Fruit fly (Drosophila melanogaster) whole organism, wandering third instar larva: ENCODE results near the gene CG15408.

Experiments
- Abd-B ChIP-seq: fragments of >200 bp; optimal IDR thresholded peaks from 2 replicates; lab custom pipeline; 2017; ENCODE audit warnings: missing biosample characterization, missing genetic modification characterization
- CG32264 ChIP-seq: fragments of 200-800 bp; sonication (Bioruptor generic); optimal IDR thresholded peaks from 2 replicates; lab custom pipeline; 2016; ENCODE audit warnings: missing biosample characterization, missing genetic modification characterization
- CG9705 ChIP-seq: fragments of 200-800 bp; sonication (Bioruptor generic); optimal IDR thresholded peaks from 2 replicates; lab custom pipeline; 2018; ENCODE audit warnings: missing biosample characterization, mild to moderate bottlenecking, missing genetic modification characterization
- CrebA ChIP-seq: fragments of 200-800 bp; sonication (Bioruptor generic); optimal IDR thresholded peaks from 2 replicates; lab custom pipeline; 2016; ENCODE audit warnings: missing biosample characterization, mild to moderate bottlenecking, missing genetic modification characterization, borderline replicate concordance
- Dfd ChIP-seq: fragments of >200 bp; optimal IDR thresholded peaks from 2 replicates; lab custom pipeline; 2017; ENCODE audit warnings: missing biosample characterization, missing genetic modification characterization
- Dif ChIP-seq: fragments of 200-275, 200-300 bp; sonication (Bioruptor generic); optimal IDR thresholded peaks from 2 replicates; lab custom pipeline; 2018; ENCODE audit warnings: missing biosample characterization, missing genetic modification characterization; ENCODE audit not compliant: partially characterized antibody
- GATAd ChIP-seq: sonication (Bioruptor generic); optimal IDR thresholded peaks from 2 replicates; lab custom pipeline; 2016; ENCODE audit warnings: missing biosample characterization, missing genetic modification characterization
- HLH106 ChIP-seq: fragments of 200-800 bp; optimal IDR thresholded peaks from 3 replicates; lab custom pipeline; 2019; ENCODE audit warnings: missing biosample characterization, mild to moderate bottlenecking, missing genetic modification characterization, moderate library complexity
- Hnf4 ChIP-seq: fragments of 200-800 bp; sonication (Bioruptor generic); optimal IDR thresholded peaks from 2 replicates; lab custom pipeline; 2016; ENCODE audit warnings: missing biosample characterization, mild to moderate bottlenecking, missing genetic modification characterization
- Hr78 ChIP-seq: fragments of >200 bp; optimal IDR thresholded peaks from 2 replicates; lab custom pipeline; 2017; ENCODE audit warnings: missing biosample characterization, missing genetic modification characterization
- Hr83 ChIP-seq: fragments of 200-300 bp; sonication (Bioruptor generic); optimal IDR thresholded peaks from 2 replicates; lab custom pipeline; 2016; ENCODE audit warnings: missing biosample characterization, mild to moderate bottlenecking, missing genetic modification characterization, moderate library complexity; ENCODE audit not compliant: poor library complexity, severe bottlenecking
- Jra ChIP-seq: sonication (Bioruptor generic); optimal IDR thresholded peaks from 2 replicates; lab custom pipeline; 2016; ENCODE audit warnings: missing biosample characterization, missing genetic modification characterization
- Mio ChIP-seq: sonication (Bioruptor generic); optimal IDR thresholded peaks from 2 replicates; lab custom pipeline; 2016; ENCODE audit warnings: missing biosample characterization, missing genetic modification characterization
- Myc ChIP-seq: fragments of >200 bp; optimal IDR thresholded peaks from 2 replicates; lab custom pipeline; 2017
- N ChIP-seq: fragments of >200 bp; optimal IDR thresholded peaks from 2 replicates; lab custom pipeline; 2018; ENCODE audit warnings: missing biosample characterization, missing external identifiers, missing genetic modification characterization
- OdsH ChIP-seq: fragments of 200-800 bp; sonication (Bioruptor generic); optimal IDR thresholded peaks from 2 replicates; lab custom pipeline; 2016; ENCODE audit warnings: missing biosample characterization, mild to moderate bottlenecking, missing genetic modification characterization
- Rel ChIP-seq, 2 experiments: fragments of 200-800 bp; sonication (Bioruptor generic) in 1 of 2; optimal IDR thresholded peaks; 2 replicates in 1 of 2; 3 replicates in 1 of 2; lab custom pipeline; 2016 to 2019; ENCODE audit warnings: mild to moderate bottlenecking in 2 of 2, missing biosample characterization in 2 of 2, missing genetic modification characterization in 2 of 2, moderate library complexity in 1 of 2
- Sp1 ChIP-seq: fragments of 200-800 bp; sonication (Bioruptor generic); optimal IDR thresholded peaks from 3 replicates; lab custom pipeline; 2019; ENCODE audit warnings: missing biosample characterization, mild to moderate bottlenecking, missing genetic modification characterization, moderate library complexity
- Vsx2 ChIP-seq: fragments of 200-300, 225-300 bp; sonication (Bioruptor generic); optimal IDR thresholded peaks from 2 replicates; lab custom pipeline; 2018; ENCODE audit warnings: missing biosample characterization, missing genetic modification characterization; ENCODE audit not compliant: partially characterized antibody
- br ChIP-seq: fragments of 200-800 bp; sonication (Bioruptor generic); optimal IDR thresholded peaks from 2 replicates; lab custom pipeline; 2016; ENCODE audit warnings: missing biosample characterization, missing genetic modification characterization
- brk ChIP-seq: fragments of 200-800 bp; sonication (Bioruptor generic); optimal IDR thresholded peaks from 2 replicates; lab custom pipeline; 2016; ENCODE audit warnings: missing biosample characterization, mild to moderate bottlenecking, missing genetic modification characterization
- dl ChIP-seq, 2 experiments: fragments of 175-275, 200-275 bp in 1 of 2; fragments of 200-275 bp in 1 of 2; sonication (Bioruptor generic); optimal IDR thresholded peaks; lab custom pipeline; 2018; ENCODE audit warnings: mild to moderate bottlenecking in 2 of 2, missing biosample characterization in 2 of 2, missing genetic modification characterization in 2 of 2, moderate library complexity in 2 of 2; ENCODE audit not compliant: partially characterized antibody in 2 of 2, insufficient read depth in 1 of 2
- dmrt93B ChIP-seq: fragments of 200-800 bp; sonication (Bioruptor generic); optimal IDR thresholded peaks from 2 replicates; lab custom pipeline; 2018; ENCODE audit warnings: missing biosample characterization, mild to moderate bottlenecking, missing genetic modification characterization
- dsf ChIP-seq: sonication (Bioruptor generic); optimal IDR thresholded peaks from 2 replicates; lab custom pipeline; 2016; ENCODE audit warnings: missing biosample characterization, missing genetic modification characterization, borderline replicate concordance
- ey ChIP-seq: fragments of 200-800 bp; sonication (Bioruptor generic); optimal IDR thresholded peaks from 2 replicates; lab custom pipeline; 2016; ENCODE audit warnings: missing biosample characterization, missing genetic modification characterization
- foxo ChIP-seq, 2 experiments: fragments of 200-800 bp; sonication (Bioruptor generic); optimal IDR thresholded peaks; 2 replicates in 1 of 2; 3 replicates in 1 of 2; lab custom pipeline; 2016 to 2017; ENCODE audit warnings: missing biosample characterization in 2 of 2, missing genetic modification characterization in 2 of 2
- fru ChIP-seq: fragments of 200-800 bp; sonication (Bioruptor generic); optimal IDR thresholded peaks from 3 replicates; lab custom pipeline; 2016; ENCODE audit warnings: missing biosample characterization, mild to moderate bottlenecking, missing genetic modification characterization
- h ChIP-seq: fragments of 200-800 bp; sonication (Bioruptor generic); optimal IDR thresholded peaks from 3 replicates; lab custom pipeline; 2016; ENCODE audit warnings: missing biosample characterization, mild to moderate bottlenecking, missing genetic modification characterization
- jim ChIP-seq: fragments of 175-275, 200-325 bp; sonication (Bioruptor generic); optimal IDR thresholded peaks from 2 replicates; lab custom pipeline; 2016; ENCODE audit warnings: missing biosample characterization, mild to moderate bottlenecking, missing genetic modification characterization
- lola ChIP-seq: fragments of >200 bp; optimal IDR thresholded peaks from 2 replicates; lab custom pipeline; 2017; ENCODE audit warnings: missing biosample characterization, missing genetic modification characterization
- pan ChIP-seq: fragments of >200 bp; optimal IDR thresholded peaks from 2 replicates; lab custom pipeline; 2017
- psq ChIP-seq: fragments of 200-800 bp; sonication (Bioruptor generic); optimal IDR thresholded peaks from 3 replicates; lab custom pipeline; 2017; ENCODE audit warnings: missing biosample characterization, mild to moderate bottlenecking, missing genetic modification characterization, moderate library complexity
- rgr ChIP-seq: fragments of 200-800 bp; sonication (Bioruptor generic); optimal IDR thresholded peaks from 3 replicates; lab custom pipeline; 2016; ENCODE audit warnings: missing biosample characterization, mild to moderate bottlenecking, missing genetic modification characterization
- sage ChIP-seq: fragments of 200-800 bp; sonication (Bioruptor generic); optimal IDR thresholded peaks from 2 replicates; lab custom pipeline; 2016; ENCODE audit warnings: missing biosample characterization, mild to moderate bottlenecking, missing genetic modification characterization
- sv ChIP-seq: fragments of 200-800 bp; sonication (Bioruptor generic); optimal IDR thresholded peaks from 3 replicates; lab custom pipeline; 2016; ENCODE audit warnings: missing biosample characterization, missing genetic modification characterization
- tai ChIP-seq: sonication (Bioruptor generic); optimal IDR thresholded peaks from 2 replicates; lab custom pipeline; 2016; ENCODE audit warnings: missing biosample characterization, missing genetic modification characterization
- usp ChIP-seq: fragments of >200 bp; optimal IDR thresholded peaks from 2 replicates; lab custom pipeline; 2017; ENCODE audit warnings: missing biosample characterization, missing genetic modification characterization
- woc ChIP-seq: sonication (Bioruptor generic); optimal IDR thresholded peaks from 2 replicates; lab custom pipeline; 2016; ENCODE audit warnings: missing biosample characterization, mild to moderate bottlenecking, missing genetic modification characterization

CG15408 gene

dm6 chr2L:3373242-3373641 lies 40.6 kb downstream of the CG15408 start, which contains the start of gene GramD1B:
GramD1B (minus strand) TSS chr2L:3373372.
- TF ChIP-seq rgr (GFP tag; lab: Kevin White, UChicago) (peak; percentile 24), GATAd (GFP tag; lab: Kevin White, UChicago) (no peak), Hnf4 (peak; percentile 52), Rel (GFP tag; optimal IDR thresholded peaks at IDR 0.05; lab: Kevin White, UChicago) (no peak), Rel (tag; optimal IDR thresholded peaks at IDR 0.05; lab: Kevin White, UChicago) (peak; percentile 45), Mio (no peak), Sp1 (GFP tag; lab: Kevin White, UChicago) (peak; percentile 13), sage (GFP tag; lab: Kevin White, UChicago) (no peak), Jra (peak; percentile 6), Hr78 (no peak), sv (no peak), HLH106 (peak; percentile 21), h (GFP tag; lab: Kevin White, UChicago) (peak; percentile 46), foxo (GFP tag; optimal IDR thresholded peaks at IDR 0.05; lab: Kevin White, UChicago) (peak in 1 of 2 experiments; percentile 23), fru (GFP tag; lab: Kevin White, UChicago) (no peak)

dm6 chr2L:3375611-3376010 lies 43.0 kb downstream of the CG15408 start, which contains the start of gene CG15412:
CG15412 (minus strand) TSS chr2L:3375711.
- TF ChIP-seq sv (no peak), h (GFP tag; lab: Kevin White, UChicago) (no peak), HLH106 (no peak), CG32264 (GFP tag; lab: Kevin White, UChicago) (no peak), psq (GFP tag; lab: Kevin White, UChicago) (no peak), Mio (no peak), CG9705 (GFP tag; lab: Kevin White, UChicago) (no peak), N (GFP tag; lab: Kevin White, UChicago) (no peak), dsf (no peak), lola (GFP tag; lab: Kevin White, UChicago) (no peak), woc (GFP tag; lab: Kevin White, UChicago) (no peak), Jra (no peak), sage (GFP tag; lab: Kevin White, UChicago) (no peak), usp (GFP tag; lab: Kevin White, UChicago) (no peak), tai (GFP tag; lab: Kevin White, UChicago) (no peak), pan (lab: Kevin White, UChicago) (no peak), Hr78 (no peak), Sp1 (GFP tag; lab: Kevin White, UChicago) (no peak)
- TF ChIP-seq, all 38 proteins: peak for 0

dm6 chr2L:3376684-3377086 lies 44.1 kb downstream of the CG15408 start, which contains the start of the genes CG9662 and Ptpa:
CG9662 (minus strand) TSS chr2L:3376737.
Ptpa (plus strand) TSS chr2L:3377002.
- no peak for TF ChIP-seq tai (GFP tag; lab: Kevin White, UChicago)
- TF ChIP-seq Dif (GFP tag; lab: Kevin White, UChicago): no peak
- TF ChIP-seq rgr (GFP tag; lab: Kevin White, UChicago): peak; percentile 73
- TF ChIP-seq Vsx2: no peak
- TF ChIP-seq Myc (lab: Kevin White, UChicago): peak; percentile 29
- TF ChIP-seq CrebA: no peak
- no peak for TF ChIP-seq sage (GFP tag; lab: Kevin White, UChicago)
- no peak for TF ChIP-seq N (GFP tag; lab: Kevin White, UChicago)
- TF ChIP-seq GATAd (GFP tag; lab: Kevin White, UChicago): no peak
- TF ChIP-seq HLH106: peak; percentile 77
- no peak for TF ChIP-seq Rel (GFP tag; optimal IDR thresholded peaks at IDR 0.05; lab: Kevin White, UChicago)
- peak; percentile 53 for TF ChIP-seq Rel (tag; optimal IDR thresholded peaks at IDR 0.05; lab: Kevin White, UChicago)
- TF ChIP-seq Hr83: peak; percentile 9
- peak; percentile 46 for TF ChIP-seq sv
- peak; percentile 58 for TF ChIP-seq CG32264 (GFP tag; lab: Kevin White, UChicago)
- TF ChIP-seq CG9705 (GFP tag; lab: Kevin White, UChicago): peak; percentile 59
- no peak for TF ChIP-seq lola (GFP tag; lab: Kevin White, UChicago)
- peak; percentile 54 for TF ChIP-seq br
- no peak for TF ChIP-seq pan (lab: Kevin White, UChicago)
- TF ChIP-seq Abd-B (GFP tag; lab: Kevin White, UChicago): no peak
- no peak for TF ChIP-seq usp (GFP tag; lab: Kevin White, UChicago)
- peak; percentile 71 for TF ChIP-seq h (GFP tag; lab: Kevin White, UChicago)
- no peak for TF ChIP-seq dl (GFP tag; optimal IDR thresholded peaks at IDR 0.05; lab: Kevin White, UChicago; ENCODE audit: insufficient read depth in 1 of 2, partially characterized antibody in 2 of 2)
- peak; percentile 38 for TF ChIP-seq psq (GFP tag; lab: Kevin White, UChicago)
- TF ChIP-seq Dfd: no peak
- no peak for TF ChIP-seq brk (GFP tag; lab: Kevin White, UChicago)
- peak; percentile 38 for TF ChIP-seq dsf
- TF ChIP-seq fru (GFP tag; lab: Kevin White, UChicago): peak; percentile 72
- peak; percentile 82 for TF ChIP-seq Hnf4
- TF ChIP-seq woc (GFP tag; lab: Kevin White, UChicago): peak; percentile 79
- peak; percentile 0 for TF ChIP-seq jim (GFP tag; lab: Kevin White, UChicago)
- peak; percentile 42 for TF ChIP-seq OdsH
- peak; percentile 79 for TF ChIP-seq ey
- no peak for TF ChIP-seq Mio
- peak in 1 of 2 experiments; percentile 81 for TF ChIP-seq foxo (GFP tag; optimal IDR thresholded peaks at IDR 0.05; lab: Kevin White, UChicago)
- TF ChIP-seq Jra: peak; percentile 53
- peak; percentile 63 for TF ChIP-seq Sp1 (GFP tag; lab: Kevin White, UChicago)
- TF ChIP-seq dmrt93B (GFP tag; lab: Kevin White, UChicago): peak; percentile 64
- no peak for TF ChIP-seq Hr78
